Worm (Caenorhabditis elegans) whole organism, L4 larva: ENCODE results near the gene flp-27.
A peak's percentile ranks its signal among the peaks of the same experiment; 100 is the strongest.

ENCODE experiments used
- F26F4.8 ChIP-seq: fragments of 200-800 bp; sonication (Bioruptor generic); conservative IDR thresholded peaks from 2 replicates; pipeline ENCODE4 v1.3.6; 2022; ENCODE audit warnings: missing genetic modification characterization, missing compliant biosample characterization
- F37D6.2 ChIP-seq: sonication (generic microtip); optimal IDR thresholded peaks from 2 replicates; lab custom pipeline; 2016; ENCODE audit warnings: mild to moderate bottlenecking, missing genetic modification characterization, missing compliant biosample characterization
- F44E2.7 ChIP-seq: fragments of 200-800 bp; sonication (Bioruptor generic); IDR thresholded peaks from 2 replicates; pipeline ENCODE4 v2.1.2; 2022; ENCODE audit warnings: missing genetic modification characterization, missing compliant biosample characterization
- F49E8.2 ChIP-seq: sonication (generic microtip); optimal IDR thresholded peaks from 2 replicates; lab custom pipeline; 2016; ENCODE audit warnings: missing compliant biosample characterization, mild to moderate bottlenecking, missing genetic modification characterization, borderline replicate concordance
- T26A8.4 ChIP-seq: fragments of 200-800 bp; sonication (Bioruptor generic); IDR thresholded peaks from 2 replicates; pipeline ENCODE4 v1.3.6; 2022; ENCODE audit warnings: missing genetic modification characterization, missing compliant biosample characterization
- Y48G9A.11 ChIP-seq: fragments of 200-800 bp; sonication (Bioruptor generic); IDR thresholded peaks from 2 replicates; pipeline ENCODE4 v1.3.6; 2022; ENCODE audit warnings: missing genetic modification reagents, missing genetic modification characterization, missing compliant biosample characterization
- Y5F2A.4 ChIP-seq: fragments of 200-800 bp; sonication (Bioruptor generic); optimal IDR thresholded peaks from 2 replicates; lab custom pipeline; 2018; ENCODE audit warnings: mild to moderate bottlenecking, missing genetic modification characterization, missing compliant biosample characterization
- ZK337.2 ChIP-seq: fragments of 200-800 bp; sonication (Bioruptor generic); IDR thresholded peaks from 2 replicates; pipeline ENCODE4 v1.3.6; 2022; ENCODE audit warnings: missing genetic modification reagents, missing genetic modification characterization, missing compliant biosample characterization
- aha-1 ChIP-seq: fragments of 150-350 bp; peaks from one replicate; lab custom pipeline; 2014; ENCODE audit warnings: missing biosample characterization, missing genetic modification characterization
- aly-2 ChIP-seq: sonication (generic microtip); optimal IDR thresholded peaks from 2 replicates; lab custom pipeline; 2018; ENCODE audit warnings: missing biosample characterization, missing genetic modification characterization
- ceh-20 ChIP-seq: fragments of 200-800 bp; sonication (Bioruptor generic); IDR thresholded peaks from 2 replicates; pipeline ENCODE4 v1.3.6; 2022; ENCODE audit warnings: missing genetic modification reagents, missing genetic modification characterization, missing compliant biosample characterization
- ceh-62 ChIP-seq: sonication (generic microtip); optimal IDR thresholded peaks from 2 replicates; lab custom pipeline; 2017; ENCODE audit warnings: missing biosample characterization, missing genetic modification characterization
- ces-1 ChIP-seq: fragments of 150-350 bp; sonication (generic microtip); optimal IDR thresholded peaks from 4 replicates; lab custom pipeline; 2014; ENCODE audit warnings: missing biosample characterization, missing genetic modification reagents, missing genetic modification characterization
- cey-2 ChIP-seq: sonication (generic microtip); optimal IDR thresholded peaks from 3 replicates; lab custom pipeline; 2017; ENCODE audit warnings: missing genetic modification characterization, mild to moderate bottlenecking, missing compliant biosample characterization, antibody characterized with exemption, borderline replicate concordance; ENCODE audit not compliant: insufficient read depth
- daf-12 ChIP-seq: fragments of 150-350 bp; optimal IDR thresholded peaks from 2 replicates; lab custom pipeline; 2014; ENCODE audit warnings: missing biosample characterization, missing genetic modification reagents, missing genetic modification characterization
- daf-16 ChIP-seq, 3 experiments: sonication (generic microtip); optimal IDR thresholded peaks; 2 replicates each; lab custom pipeline; 2016 to 2017; ENCODE audit warnings: missing genetic modification characterization in 3 of 3, missing genetic modification reagents in 3 of 3, mild to moderate bottlenecking in 2 of 3, missing compliant biosample characterization in 2 of 3, missing biosample characterization in 1 of 3, moderate library complexity in 1 of 3
- daf-8 ChIP-seq: fragments of 200-800 bp; sonication (Bioruptor generic); IDR thresholded peaks from 2 replicates; pipeline ENCODE4 v1.3.6; 2022; ENCODE audit warnings: missing genetic modification characterization, missing compliant biosample characterization
- dve-1 ChIP-seq: sonication (generic microtip); optimal IDR thresholded peaks from 2 replicates; lab custom pipeline; 2017; ENCODE audit warnings: antibody characterized with exemption, mild to moderate bottlenecking, missing genetic modification characterization, missing compliant biosample characterization; ENCODE audit not compliant: insufficient read depth
- egl-27 ChIP-seq: sonication (generic microtip); optimal IDR thresholded peaks from 3 replicates; lab custom pipeline; 2017; ENCODE audit warnings: missing biosample characterization, missing genetic modification reagents, missing genetic modification characterization
- egl-43 ChIP-seq: fragments of 200-800 bp; sonication (Bioruptor generic); IDR thresholded peaks from 2 replicates; pipeline ENCODE4 v1.3.6; 2022; ENCODE audit warnings: missing genetic modification reagents, missing genetic modification characterization, missing compliant biosample characterization
- fos-1 ChIP-seq: fragments of 150-350 bp; optimal IDR thresholded peaks from 2 replicates; lab custom pipeline; 2014; ENCODE audit warnings: missing biosample characterization, missing genetic modification characterization
- gei-8 ChIP-seq: fragments of 200-800 bp; sonication (Bioruptor generic); optimal IDR thresholded peaks from 2 replicates; lab custom pipeline; 2018; ENCODE audit warnings: mild to moderate bottlenecking, missing genetic modification characterization, missing compliant biosample characterization
- hlh-11 ChIP-seq: fragments of 200-800 bp; sonication (Bioruptor generic); optimal IDR thresholded peaks from 2 replicates; lab custom pipeline; 2018; ENCODE audit warnings: mild to moderate bottlenecking, missing genetic modification characterization, missing compliant biosample characterization
- jun-1 ChIP-seq: fragments of 150-350 bp; optimal IDR thresholded peaks from 2 replicates; lab custom pipeline; 2014; ENCODE audit warnings: missing biosample characterization, missing genetic modification reagents, missing genetic modification characterization
- lin-1 ChIP-seq: fragments of 200-800 bp; sonication (Bioruptor generic); IDR thresholded peaks from 2 replicates; pipeline ENCODE4 v1.3.6; 2022; ENCODE audit warnings: missing genetic modification reagents, missing genetic modification characterization, missing compliant biosample characterization
- lin-13 ChIP-seq: fragments of 150-350 bp; optimal IDR thresholded peaks from 2 replicates; lab custom pipeline; 2014; ENCODE audit warnings: missing biosample characterization, missing genetic modification reagents, missing genetic modification characterization
- lin-15B ChIP-seq: fragments of 150-350 bp; sonication (generic microtip); optimal IDR thresholded peaks from 3 replicates; lab custom pipeline; 2014; ENCODE audit warnings: missing biosample characterization, missing genetic modification characterization
- lin-38 ChIP-seq: fragments of 200-800 bp; sonication (Bioruptor generic); IDR thresholded peaks from 2 replicates; pipeline ENCODE4 v1.3.6; 2022; ENCODE audit warnings: missing genetic modification reagents, missing genetic modification characterization, missing compliant biosample characterization
- lir-3 ChIP-seq: sonication (generic microtip); optimal IDR thresholded peaks from 2 replicates; lab custom pipeline; 2016; ENCODE audit warnings: mild to moderate bottlenecking, missing genetic modification characterization, missing compliant biosample characterization
- mdt-29 ChIP-seq: fragments of 200-800 bp; sonication (Bioruptor generic); IDR thresholded peaks from 2 replicates; pipeline ENCODE4 v1.3.6; 2022; ENCODE audit warnings: missing genetic modification reagents, missing genetic modification characterization, missing compliant biosample characterization
- mxl-3 ChIP-seq: fragments of 200-800 bp; sonication (Bioruptor generic); optimal IDR thresholded peaks from 2 replicates; lab custom pipeline; 2018; ENCODE audit warnings: mild to moderate bottlenecking, missing genetic modification characterization, missing compliant biosample characterization
- nhr-10 ChIP-seq: fragments of 150-350 bp; optimal IDR thresholded peaks from 2 replicates; lab custom pipeline; 2014; ENCODE audit warnings: missing biosample characterization, missing genetic modification characterization
- nhr-102 ChIP-seq: sonication (generic microtip); optimal IDR thresholded peaks from 2 replicates; lab custom pipeline; 2016; ENCODE audit warnings: mild to moderate bottlenecking, missing genetic modification characterization, moderate library complexity, missing compliant biosample characterization
- nhr-237 ChIP-seq: sonication (generic microtip); optimal IDR thresholded peaks from 2 replicates; lab custom pipeline; 2017; ENCODE audit warnings: missing biosample characterization, missing genetic modification characterization
- nhr-25 ChIP-seq: sonication (generic microtip); optimal IDR thresholded peaks from 2 replicates; lab custom pipeline; 2017; ENCODE audit warnings: missing genetic modification characterization, mild to moderate bottlenecking, missing compliant biosample characterization, antibody characterized with exemption, moderate library complexity, borderline replicate concordance; ENCODE audit not compliant: insufficient read depth
- nhr-28 ChIP-seq: fragments of 150-350 bp; optimal IDR thresholded peaks from 2 replicates; lab custom pipeline; 2014; ENCODE audit warnings: missing biosample characterization, missing genetic modification characterization
- nhr-42 ChIP-seq: fragments of 200-800 bp; sonication (Bioruptor generic); IDR thresholded peaks from 2 replicates; pipeline ENCODE4 v1.3.6; 2022; ENCODE audit warnings: missing genetic modification characterization, missing compliant biosample characterization
- nhr-48 ChIP-seq: sonication (generic microtip); optimal IDR thresholded peaks from 2 replicates; lab custom pipeline; 2016; ENCODE audit warnings: mild to moderate bottlenecking, missing genetic modification characterization, missing compliant biosample characterization
- nhr-76 ChIP-seq: fragments of 150-350 bp; optimal IDR thresholded peaks from 2 replicates; lab custom pipeline; 2014; ENCODE audit warnings: missing biosample characterization, missing genetic modification characterization
- pqm-1 ChIP-seq: sonication (generic microtip); optimal IDR thresholded peaks from 2 replicates; lab custom pipeline; 2017; ENCODE audit warnings: missing biosample characterization, missing genetic modification characterization
- saeg-2 ChIP-seq: fragments of 200-800 bp; sonication (Bioruptor generic); IDR thresholded peaks from 2 replicates; pipeline ENCODE4 v1.3.6; 2022; ENCODE audit warnings: missing genetic modification reagents, missing genetic modification characterization, missing compliant biosample characterization
- skn-1 ChIP-seq: fragments of 150-350 bp; optimal IDR thresholded peaks from 2 replicates; lab custom pipeline; 2014; ENCODE audit warnings: missing biosample characterization, missing genetic modification characterization
- spr-1 ChIP-seq: sonication (generic microtip); optimal IDR thresholded peaks from 2 replicates; lab custom pipeline; 2016; ENCODE audit warnings: mild to moderate bottlenecking, missing genetic modification characterization, missing compliant biosample characterization
- tra-1 ChIP-seq: fragments of 200-800 bp; sonication (Bioruptor generic); IDR thresholded peaks from 2 replicates; pipeline ENCODE4 v1.3.6; 2022; ENCODE audit warnings: missing genetic modification reagents, missing genetic modification characterization, missing compliant biosample characterization
- unc-130 ChIP-seq: sonication (generic microtip); optimal IDR thresholded peaks from 2 replicates; lab custom pipeline; 2016; ENCODE audit warnings: missing genetic modification reagents, missing genetic modification characterization, missing compliant biosample characterization
- unc-39 ChIP-seq: sonication (generic microtip); optimal IDR thresholded peaks from 2 replicates; lab custom pipeline; 2017; ENCODE audit warnings: missing biosample characterization, missing genetic modification characterization
- zag-1 ChIP-seq: fragments of 150-350 bp; optimal IDR thresholded peaks from 2 replicates; lab custom pipeline; 2014; ENCODE audit warnings: missing biosample characterization, missing genetic modification characterization
- zfp-2 ChIP-seq: sonication (generic microtip); optimal IDR thresholded peaks from 2 replicates; lab custom pipeline; 2016; ENCODE audit warnings: mild to moderate bottlenecking, missing genetic modification characterization, missing compliant biosample characterization
- zfp-3 ChIP-seq: fragments of 200-800 bp; sonication (Bioruptor generic); conservative IDR thresholded peaks from 2 replicates; pipeline ENCODE4 v1.3.6; 2022; ENCODE audit warnings: missing genetic modification reagents, missing genetic modification characterization, missing compliant biosample characterization
- ztf-11 ChIP-seq: fragments of 150-350 bp; optimal IDR thresholded peaks from 2 replicates; lab custom pipeline; 2014; ENCODE audit warnings: missing biosample characterization, missing genetic modification characterization
- ztf-7 ChIP-seq: fragments of 150-350 bp; optimal IDR thresholded peaks from 2 replicates; lab custom pipeline; 2014; ENCODE audit warnings: missing biosample characterization, missing genetic modification characterization

flp-27 gene

ce11 chrII:5661735-5662177 is 19.0 kb upstream of the flp-27 start (continued):
- TF ChIP-seq dve-1 (tag; lab: Kevin White, UChicago) (peak; percentile 80), zfp-3 (GFP tag; lab: Robert Waterston, UW) (peak; percentile 98), lin-38 (GFP tag; lab: Robert Waterston, UW) (peak; percentile 89), hlh-11 (tag; lab: Kevin White, UChicago) (peak; percentile 87), aha-1 (peak; percentile 99), daf-12 (no peak), cey-2 (tag; lab: Kevin White, UChicago) (no peak), daf-16 (GFP tag; optimal IDR thresholded peaks at IDR 0.05; lab: Kevin White, UChicago) (peak; percentile 43 to 46), daf-16 (tag; optimal IDR thresholded peaks at IDR 0.05; lab: Kevin White, UChicago) (peak; percentile 72), ztf-7 (tag; lab: Kevin White, UChicago) (peak; percentile 9), Y5F2A.4 (GFP tag; lab: Kevin White, UChicago) (peak; percentile 81), ZK337.2 (peak; percentile 88), egl-27 (tag; lab: Kevin White, UChicago) (peak; percentile 78), lir-3 (peak; percentile 72), fos-1 (tag; lab: Kevin White, UChicago) (no peak), ceh-20 (GFP tag; lab: Robert Waterston, UW) (peak; percentile 96), F44E2.7 (GFP tag; lab: Robert Waterston, UW) (peak; percentile 94), egl-43 (GFP tag; lab: Robert Waterston, UW) (peak; percentile 99), saeg-2 (peak; percentile 95), nhr-10 (tag; lab: Kevin White, UChicago) (peak; percentile 77), pqm-1 (tag; lab: Kevin White, UChicago) (peak; percentile 11), nhr-102 (tag; lab: Kevin White, UChicago) (peak; percentile 70), F37D6.2 (peak; percentile 91), Y48G9A.11 (GFP tag; lab: Robert Waterston, UW) (peak; percentile 95), unc-39 (tag; lab: Kevin White, UChicago) (no peak), spr-1 (tag; lab: Kevin White, UChicago) (peak; percentile 91), daf-8 (peak; percentile 83; the same call in 1 of the 2 replicates), skn-1 (tag; lab: Kevin White, UChicago) (peak; percentile 62), lin-15B (tag; lab: Kevin White, UChicago) (no peak), nhr-48 (tag; lab: Kevin White, UChicago) (peak; percentile 73), zfp-2 (tag; lab: Kevin White, UChicago) (peak; percentile 57), ztf-11 (tag; lab: Kevin White, UChicago) (peak; percentile 29), nhr-28 (tag; lab: Kevin White, UChicago) (peak; percentile 55), aly-2 (tag; lab: Kevin White, UChicago) (no peak), nhr-42 (GFP tag; lab: Robert Waterston, UW) (peak; percentile 94), jun-1 (tag; lab: Kevin White, UChicago) (peak; percentile 33), unc-130 (GFP tag; lab: Kevin White, UChicago) (peak; percentile 76), tra-1 (GFP tag; lab: Robert Waterston, UW) (peak; percentile 97), gei-8 (GFP tag; lab: Kevin White, UChicago) (peak; percentile 97), F49E8.2 (peak; percentile 88), mxl-3 (GFP tag; lab: Kevin White, UChicago) (peak; percentile 88), nhr-237 (tag; lab: Kevin White, UChicago) (peak; percentile 42), lin-1 (GFP tag; lab: Robert Waterston, UW) (peak; percentile 98), mdt-29 (GFP tag; lab: Robert Waterston, UW) (peak; percentile 94), F26F4.8 (peak; percentile 57; the same call in 1 of the 2 replicates), lin-13 (GFP tag; lab: Kevin White, UChicago) (peak; percentile 76), ceh-62 (tag; lab: Kevin White, UChicago) (no peak), nhr-76 (tag; lab: Kevin White, UChicago) (no peak), zag-1 (tag; lab: Kevin White, UChicago) (peak; percentile 44), nhr-25 (tag; lab: Kevin White, UChicago) (peak; percentile 2), T26A8.4 (peak; percentile 97), ces-1 (GFP tag; lab: Kevin White, UChicago) (no peak)
